In the genomic region with DNA sequence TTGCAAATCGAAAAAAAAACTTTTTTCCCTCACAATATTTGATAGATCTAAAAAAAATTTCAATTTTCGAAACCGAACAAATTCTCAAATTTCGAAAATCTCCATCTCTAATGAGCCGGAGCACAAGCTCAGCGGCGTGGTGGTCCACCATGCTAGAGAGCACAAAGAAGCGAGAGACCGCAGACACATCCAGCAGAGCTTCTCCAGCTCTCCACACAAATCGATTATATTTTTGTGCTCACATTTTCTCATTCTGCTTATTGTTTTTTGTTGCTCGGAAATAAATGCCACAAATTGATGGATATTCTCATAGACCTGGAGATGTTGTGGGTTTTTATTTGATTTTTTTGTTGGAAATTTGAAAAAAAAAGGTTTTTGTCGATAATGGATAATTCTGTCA, we compare ENCODE assay signal across 5 worm cellular contexts.
A peak's percentile ranks its signal among the peaks of the same experiment; 100 is the strongest.
TF ChIP-seq lines count a peak whose summit lies in the region.

No protein-coding gene starts in this region.

TF ChIP-seq in whole organism, L2 larva, 48 proteins besides CTCF, POLR2A, EP300 and RAD21:
- TF ChIP-seq lin-11 (tag; optimal IDR thresholded peaks at IDR 0.05; lab: Kevin White, UChicago): no peak
- TF ChIP-seq C34F6.9 (tag; optimal IDR thresholded peaks at IDR 0.05; lab: Kevin White, UChicago): peak; percentile 53
- TF ChIP-seq blmp-1 (tag; optimal IDR thresholded peaks at IDR 0.05; lab: Kevin White, UChicago; ENCODE audit: insufficient read depth): no peak
- TF ChIP-seq aly-2 (tag; optimal IDR thresholded peaks at IDR 0.05; lab: Kevin White, UChicago): no peak
- TF ChIP-seq crh-2 (tag; optimal IDR thresholded peaks at IDR 0.05; lab: Kevin White, UChicago): no peak
- TF ChIP-seq lsy-2 (tag; optimal IDR thresholded peaks at IDR 0.05; lab: Kevin White, UChicago): peak in 1 of 2 experiments; percentile 11
- no peak for TF ChIP-seq sma-3 (GFP tag; optimal IDR thresholded peaks at IDR 0.05; lab: Kevin White, UChicago)
- TF ChIP-seq unc-55 (GFP tag; optimal IDR thresholded peaks at IDR 0.05; lab: Kevin White, UChicago): peak; percentile 30
- no peak for TF ChIP-seq nhr-129 (tag; optimal IDR thresholded peaks at IDR 0.05; lab: Kevin White, UChicago)

TF ChIP-seq in whole organism, L3 larva, 47 proteins besides CTCF, POLR2A, EP300 and RAD21:
- TF ChIP-seq nhr-23 (tag; optimal IDR thresholded peaks at IDR 0.05; lab: Kevin White, UChicago) (no peak), nfya-1 (tag; optimal IDR thresholded peaks at IDR 0.05; lab: Kevin White, UChicago; ENCODE audit: insufficient read depth) (peak; percentile 34), elt-2 (tag; optimal IDR thresholded peaks at IDR 0.05; lab: Kevin White, UChicago) (no peak), ama-1 (optimal IDR thresholded peaks at IDR 0.05; lab: Kevin White, UChicago) (no peak), lsy-12 (tag; optimal IDR thresholded peaks at IDR 0.05; lab: Kevin White, UChicago) (no peak), fkh-2 (tag; optimal IDR thresholded peaks at IDR 0.05; lab: Kevin White, UChicago) (no peak), nhr-76 (tag; optimal IDR thresholded peaks at IDR 0.05; lab: Kevin White, UChicago) (no peak), ceh-28 (tag; optimal IDR thresholded peaks at IDR 0.05; lab: Kevin White, UChicago) (peak; percentile 23), elt-3 (tag; optimal IDR thresholded peaks at IDR 0.05; lab: Kevin White, UChicago) (no peak), hmg-11 (tag; optimal IDR thresholded peaks at IDR 0.05; lab: Kevin White, UChicago) (peak; percentile 18), jun-1 (tag; optimal IDR thresholded peaks at IDR 0.05; lab: Kevin White, UChicago) (no peak), nhr-11 (tag; optimal IDR thresholded peaks at IDR 0.05; lab: Kevin White, UChicago) (no peak), sea-2 (GFP tag; optimal IDR thresholded peaks at IDR 0.05; lab: Kevin White, UChicago) (no peak), pqm-1 (tag; optimal IDR thresholded peaks at IDR 0.05; lab: Kevin White, UChicago) (no peak)

TF ChIP-seq in whole organism, late embryonic, 69 proteins besides CTCF, POLR2A, EP300 and RAD21:
- TF ChIP-seq nfya-1 (tag; optimal IDR thresholded peaks at IDR 0.05; lab: Kevin White, UChicago): no peak
- peak; percentile 1 for TF ChIP-seq unc-42 (tag; optimal IDR thresholded peaks at IDR 0.05; lab: Kevin White, UChicago)
- TF ChIP-seq ceh-48 (tag; optimal IDR thresholded peaks at IDR 0.05; lab: Kevin White, UChicago): peak; percentile 72
- no peak for TF ChIP-seq nhr-232 (tag; optimal IDR thresholded peaks at IDR 0.05; lab: Kevin White, UChicago)

TF ChIP-seq in whole organism, mixed stage, embryonic, 35 proteins besides CTCF, POLR2A, EP300 and RAD21:
- TF ChIP-seq ces-1 (GFP tag; optimal IDR thresholded peaks at IDR 0.05; lab: Kevin White, UChicago): peak; percentile 13
- TF ChIP-seq nhr-28 (tag; optimal IDR thresholded peaks at IDR 0.05; lab: Kevin White, UChicago): no peak
- no peak for TF ChIP-seq pha-4 (tag; optimal IDR thresholded peaks at IDR 0.05; lab: Kevin White, UChicago)
- no peak for TF ChIP-seq nhr-237 (tag; optimal IDR thresholded peaks at IDR 0.05; lab: Kevin White, UChicago)
- no peak for TF ChIP-seq ceh-83 (GFP tag; optimal IDR thresholded peaks at IDR 0.05; lab: Kevin White, UChicago)

TF ChIP-seq in whole organism, young adult, 124 proteins besides CTCF, POLR2A, EP300 and RAD21:
- TF ChIP-seq madf-10 (tag; optimal IDR thresholded peaks at IDR 0.05; lab: Kevin White, UChicago) (no peak), egl-44 (GFP tag; IDR thresholded peaks at IDR 0.05; lab: Robert Waterston, UW) (no peak), hmg-1.2 (GFP tag; IDR thresholded peaks at IDR 0.05; lab: Robert Waterston, UW) (peak; percentile 37; the same call in 1 of the 2 replicates)
